Fruit fly (Drosophila melanogaster) whole organism, embryonic: ENCODE measurements around the gene CG3505.
A peak's percentile ranks its signal among the peaks of the same experiment; 100 is the strongest.

ENCODE experiments used
- Atf-2 ChIP-seq: fragments of 200-800 bp; sonication (Bioruptor generic); optimal IDR thresholded peaks from 2 replicates; lab custom pipeline; 2016; ENCODE audit warnings: missing biosample characterization, missing genetic modification characterization
- Awh ChIP-seq: fragments of 200-800 bp; sonication (Bioruptor generic); IDR thresholded peaks from 2 replicates; pipeline ENCODE4, ENCODE4 v1.3.6; 2022; ENCODE audit warnings: missing biosample characterization, missing genetic modification characterization
- CG10431 ChIP-seq: fragments of 200-800 bp; sonication (Bioruptor generic); optimal IDR thresholded peaks from 3 replicates; lab custom pipeline; 2018; ENCODE audit warnings: missing biosample characterization, mild to moderate bottlenecking, missing genetic modification characterization
- CG10654 ChIP-seq: fragments of 200-800 bp; sonication (Bioruptor generic); optimal IDR thresholded peaks from 2 replicates; lab custom pipeline; 2016; ENCODE audit warnings: missing biosample characterization, missing genetic modification characterization
- CG12219 ChIP-seq: fragments of 200-800 bp; sonication (Bioruptor generic); optimal IDR thresholded peaks from 3 replicates; lab custom pipeline; 2018; ENCODE audit warnings: missing biosample characterization, mild to moderate bottlenecking, missing genetic modification characterization
- CG12391 ChIP-seq: fragments of 200-800 bp; sonication (Bioruptor generic); optimal IDR thresholded peaks from 3 replicates; lab custom pipeline; 2018; ENCODE audit warnings: missing biosample characterization, mild to moderate bottlenecking, missing genetic modification characterization, moderate library complexity
- CG12769 ChIP-seq: fragments of 200-800 bp; sonication (Bioruptor generic); optimal IDR thresholded peaks from 2 replicates; lab custom pipeline; 2019; ENCODE audit warnings: missing biosample characterization, mild to moderate bottlenecking, missing genetic modification characterization, moderate library complexity
- CG12942 ChIP-seq: fragments of 200-800 bp; sonication (Bioruptor generic); optimal IDR thresholded peaks from 3 replicates; lab custom pipeline; 2016; ENCODE audit warnings: missing biosample characterization, missing genetic modification characterization
- CG13123 ChIP-seq: fragments of 200-800 bp; sonication (Bioruptor generic); optimal IDR thresholded peaks from 2 replicates; lab custom pipeline; 2016; ENCODE audit warnings: missing biosample characterization, missing genetic modification characterization
- CG14014 ChIP-seq: fragments of 200-800 bp; sonication (Bioruptor generic); IDR thresholded peaks from 2 replicates; pipeline ENCODE4 v1.3.6; 2022; ENCODE audit warnings: missing biosample characterization, missing genetic modification characterization
- CG1602 ChIP-seq: fragments of 200-800 bp; sonication (Bioruptor generic); optimal IDR thresholded peaks from 3 replicates; lab custom pipeline; 2016; ENCODE audit warnings: missing biosample characterization, missing genetic modification characterization
- CG1603 ChIP-seq: fragments of 200-800 bp; sonication (Bioruptor generic); optimal IDR thresholded peaks from 2 replicates; lab custom pipeline; 2019; ENCODE audit warnings: missing biosample characterization, mild to moderate bottlenecking, missing genetic modification characterization, moderate library complexity
- CG17829 ChIP-seq: fragments of 200-800 bp; optimal IDR thresholded peaks from 2 replicates; lab custom pipeline; 2019; ENCODE audit warnings: missing biosample characterization, mild to moderate bottlenecking, missing genetic modification characterization, moderate library complexity
- CG1832 ChIP-seq: fragments of 200-800 bp; sonication (Bioruptor generic); optimal IDR thresholded peaks from 2 replicates; lab custom pipeline; 2017; ENCODE audit warnings: missing biosample characterization, mild to moderate bottlenecking, missing genetic modification characterization, inconsistent platforms
- CG18619 ChIP-seq: fragments of 200-800 bp; sonication (Bioruptor generic); optimal IDR thresholded peaks from 3 replicates; lab custom pipeline; 2017; ENCODE audit warnings: missing biosample characterization, mild to moderate bottlenecking, missing genetic modification characterization
- CG2202 ChIP-seq: fragments of 200-800 bp; sonication (Bioruptor generic); optimal IDR thresholded peaks from 2 replicates; lab custom pipeline; 2018; ENCODE audit warnings: missing biosample characterization, mild to moderate bottlenecking, missing genetic modification characterization
- CG3065 ChIP-seq: fragments of 200-800 bp; sonication (Bioruptor generic); optimal IDR thresholded peaks from 2 replicates; lab custom pipeline; 2016; ENCODE audit warnings: missing biosample characterization, missing genetic modification characterization
- CG4820 ChIP-seq: fragments of 200-800 bp; sonication (Bioruptor generic); optimal IDR thresholded peaks from 3 replicates; lab custom pipeline; 2016; ENCODE audit warnings: missing biosample characterization, missing genetic modification characterization
- CG6175 ChIP-seq: fragments of 200-800 bp; sonication (Bioruptor generic); IDR thresholded peaks from 3 replicates; pipeline ENCODE4 v1.3.6; 2022; ENCODE audit warnings: missing biosample characterization, missing genetic modification characterization
- CG6689 ChIP-seq: fragments of 200-800 bp; sonication (Bioruptor generic); IDR thresholded peaks from 2 replicates; pipeline ENCODE4 v1.3.6; 2022; ENCODE audit warnings: missing biosample characterization, missing genetic modification characterization
- CG7271 ChIP-seq: fragments of 200-800 bp; sonication (Bioruptor generic); optimal IDR thresholded peaks from 2 replicates; lab custom pipeline; 2018; ENCODE audit warnings: missing biosample characterization, mild to moderate bottlenecking, missing genetic modification characterization, moderate library complexity
- CG7786 ChIP-seq: fragments of 200-800 bp; sonication (Bioruptor generic); optimal IDR thresholded peaks from 2 replicates; lab custom pipeline; 2016; ENCODE audit warnings: missing biosample characterization, missing genetic modification characterization
- CG8924 ChIP-seq: fragments of 200-800 bp; optimal IDR thresholded peaks from 3 replicates; lab custom pipeline; 2019; ENCODE audit warnings: missing biosample characterization, mild to moderate bottlenecking, missing genetic modification characterization, moderate library complexity
- CG9727 ChIP-seq: fragments of 200-800 bp; sonication (Bioruptor generic); optimal IDR thresholded peaks from 3 replicates; lab custom pipeline; 2017; ENCODE audit warnings: missing biosample characterization, mild to moderate bottlenecking, missing genetic modification characterization
- CoRest ChIP-seq: fragments of 200-800 bp; sonication (Bioruptor generic); optimal IDR thresholded peaks from 3 replicates; lab custom pipeline; 2018; ENCODE audit warnings: missing biosample characterization, mild to moderate bottlenecking, missing genetic modification characterization, moderate library complexity
- Dref ChIP-seq: fragments of 200-800 bp; sonication (Bioruptor generic); IDR thresholded peaks from 2 replicates; pipeline ENCODE4 v1.3.6; 2022; ENCODE audit warnings: missing biosample characterization, missing genetic modification characterization
- Hand ChIP-seq: fragments of 200-800 bp; sonication (Bioruptor generic); optimal IDR thresholded peaks from 2 replicates; lab custom pipeline; 2017; ENCODE audit warnings: mild to moderate bottlenecking, missing biosample characterization, missing genetic modification reagents, missing genetic modification characterization
- Hsf ChIP-seq: fragments of 200-800 bp; sonication (Bioruptor generic); optimal IDR thresholded peaks from 3 replicates; lab custom pipeline; 2016; ENCODE audit warnings: missing biosample characterization, missing genetic modification characterization
- MESR4 ChIP-seq: fragments of 200-800 bp; sonication (Bioruptor generic); optimal IDR thresholded peaks from 2 replicates; lab custom pipeline; 2018; ENCODE audit warnings: missing biosample characterization, mild to moderate bottlenecking, missing genetic modification characterization, moderate library complexity
- Opbp ChIP-seq: fragments of 200-800 bp; sonication (Bioruptor generic); IDR thresholded peaks from 3 replicates; pipeline ENCODE4 v1.3.6; 2022; ENCODE audit warnings: missing biosample characterization, missing genetic modification characterization; ENCODE audit not compliant: partially characterized antibody
- Spps ChIP-seq: fragments of 200-800 bp; sonication (Bioruptor generic); optimal IDR thresholded peaks from 2 replicates; lab custom pipeline; 2018; ENCODE audit warnings: missing biosample characterization, mild to moderate bottlenecking, missing genetic modification characterization
- Ssrp ChIP-seq: fragments of 200-800 bp; sonication (Bioruptor generic); optimal IDR thresholded peaks from 2 replicates; lab custom pipeline; 2018; ENCODE audit warnings: missing biosample characterization, mild to moderate bottlenecking, missing genetic modification characterization, moderate library complexity
- Taf1 ChIP-seq: fragments of 200-800 bp; sonication (Bioruptor generic); IDR thresholded peaks from 2 replicates; pipeline ENCODE4 v1.3.6; 2022; ENCODE audit warnings: missing biosample characterization, missing genetic modification characterization
- YL-1 ChIP-seq: fragments of 200-800 bp; sonication (Bioruptor generic); optimal IDR thresholded peaks from 3 replicates; lab custom pipeline; 2017; ENCODE audit warnings: missing biosample characterization, mild to moderate bottlenecking, missing genetic modification characterization
- al ChIP-seq: fragments of 200-800 bp; sonication (Bioruptor generic); IDR thresholded peaks from 2 replicates; pipeline ENCODE4 v1.3.6; 2022; ENCODE audit warnings: missing biosample characterization, missing genetic modification characterization
- ci ChIP-seq: fragments of 200-800 bp; sonication (Bioruptor generic); IDR thresholded peaks from 3 replicates; pipeline ENCODE4 v1.3.6; 2022; ENCODE audit warnings: missing biosample characterization, missing genetic modification characterization
- ems ChIP-seq: fragments of 200-800 bp; sonication (Bioruptor generic); optimal IDR thresholded peaks from 3 replicates; lab custom pipeline; 2016; ENCODE audit warnings: missing biosample characterization, missing genetic modification characterization
- fru ChIP-seq: fragments of >200 bp; optimal IDR thresholded peaks from 2 replicates; lab custom pipeline; 2017
- ftz-f1 ChIP-seq: fragments of 200-800 bp; sonication (Bioruptor generic); optimal IDR thresholded peaks from 2 replicates; lab custom pipeline; 2016; ENCODE audit warnings: missing biosample characterization, missing genetic modification characterization
- gem ChIP-seq: fragments of 200-800 bp; sonication (Bioruptor generic); optimal IDR thresholded peaks from 2 replicates; lab custom pipeline; 2019; ENCODE audit warnings: missing biosample characterization, mild to moderate bottlenecking, missing genetic modification characterization, moderate library complexity
- grn ChIP-seq: fragments of 200-800 bp; sonication (Bioruptor generic); optimal IDR thresholded peaks from 3 replicates; lab custom pipeline; 2017; ENCODE audit warnings: missing biosample characterization, missing genetic modification characterization
- her ChIP-seq: fragments of 200-800 bp; sonication (Bioruptor generic); optimal IDR thresholded peaks from 2 replicates; lab custom pipeline; 2016; ENCODE audit warnings: missing biosample characterization, missing genetic modification characterization
- klu ChIP-seq: fragments of 200-800 bp; sonication (Bioruptor generic); IDR thresholded peaks from 2 replicates; pipeline ENCODE4 v1.3.6; 2022; ENCODE audit warnings: missing biosample characterization, missing genetic modification characterization
- nom ChIP-seq: fragments of 200-800 bp; sonication (Bioruptor generic); optimal IDR thresholded peaks from 2 replicates; lab custom pipeline; 2017; ENCODE audit warnings: missing biosample characterization, missing genetic modification characterization, mild to moderate bottlenecking, moderate library complexity, missing genetic modification reagents
- oc ChIP-seq: fragments of 200-800 bp; sonication (Bioruptor generic); optimal IDR thresholded peaks from 2 replicates; lab custom pipeline; 2018; ENCODE audit warnings: missing biosample characterization, mild to moderate bottlenecking, missing genetic modification characterization, moderate library complexity
- onecut ChIP-seq: fragments of 200-800 bp; sonication (Bioruptor generic); IDR thresholded peaks from 2 replicates; pipeline ENCODE4 v1.3.6; 2022; ENCODE audit warnings: missing biosample characterization, missing genetic modification characterization
- otp ChIP-seq: fragments of 200-800 bp; sonication (Bioruptor generic); IDR thresholded peaks from 3 replicates; pipeline ENCODE4, ENCODE4 v1.3.6; 2022; ENCODE audit warnings: missing biosample characterization, missing genetic modification characterization
- ro ChIP-seq: fragments of 200-800 bp; sonication (Bioruptor generic); IDR thresholded peaks from 2 replicates; pipeline ENCODE4 v1.3.6; 2022; ENCODE audit warnings: missing biosample characterization, missing genetic modification characterization
- sqz ChIP-seq: fragments of 200-800 bp; sonication (Bioruptor generic); optimal IDR thresholded peaks from 3 replicates; lab custom pipeline; 2018; ENCODE audit warnings: missing biosample characterization, mild to moderate bottlenecking, missing genetic modification characterization
- toy ChIP-seq: fragments of 200-800 bp; sonication (Bioruptor generic); IDR thresholded peaks from 2 replicates; pipeline ENCODE4 v1.3.6; 2022; ENCODE audit warnings: missing biosample characterization, missing genetic modification characterization
- usp ChIP-seq: fragments of >200 bp; optimal IDR thresholded peaks from 2 replicates; lab custom pipeline; 2017; ENCODE audit warnings: missing biosample characterization, missing genetic modification characterization
- zen2 ChIP-seq: fragments of 200-800 bp; sonication (Bioruptor generic); IDR thresholded peaks from 3 replicates; pipeline ENCODE4 v1.3.6; 2022; ENCODE audit warnings: missing biosample characterization, missing genetic modification characterization; ENCODE audit not compliant: partially characterized antibody

CG3505 gene

dm6 chr3R:14624088-14624619, 33.1 kb upstream of the CG3505 start (continued):
- TF ChIP-seq CG12391 (tag; lab: Kevin White, UChicago) (peak; percentile 70), fru (lab: Kevin White, UChicago) (no peak), Spps (tag; lab: Kevin White, UChicago) (peak; percentile 23), CG4820 (no peak), usp (GFP tag; lab: Kevin White, UChicago) (no peak), CG3065 (GFP tag; lab: Kevin White, UChicago) (peak; percentile 44), Ssrp (tag; lab: Kevin White, UChicago) (peak; percentile 63), CG10654 (peak; percentile 13), CG12769 (no peak), CG1603 (tag; lab: Kevin White, UChicago) (peak; percentile 28), Taf1 (no peak), grn (GFP tag; lab: Kevin White, UChicago) (no peak), oc (tag; lab: Kevin White, UChicago) (peak; percentile 3), gem (tag; lab: Kevin White, UChicago) (peak; percentile 81), Hsf (GFP tag; lab: Kevin White, UChicago) (peak; percentile 57), Dref (no peak), ftz-f1 (no peak), CG1602 (GFP tag; lab: Kevin White, UChicago) (peak; percentile 64), nom (GFP tag; lab: Kevin White, UChicago) (peak; percentile 65), CG18619 (GFP tag; lab: Kevin White, UChicago) (peak; percentile 15), sqz (GFP tag; lab: Kevin White, UChicago) (no peak), Atf-2 (GFP tag; lab: Kevin White, UChicago) (peak; percentile 61), CG7786 (GFP tag; lab: Kevin White, UChicago) (peak; percentile 38), ro (no peak), zen2 (GFP tag; lab: Robert Waterston, UW) (no peak), CG6175 (GFP tag; lab: Robert Waterston, UW) (no peak), CG8924 (tag; lab: Kevin White, UChicago) (peak; percentile 38), CG6689 (GFP tag; lab: Robert Waterston, UW) (peak; percentile 61), MESR4 (GFP tag; lab: Kevin White, UChicago) (no peak), CG12942 (GFP tag; lab: Kevin White, UChicago) (no peak), CG9727 (GFP tag; lab: Kevin White, UChicago) (peak; percentile 70), ci (GFP tag; lab: Robert Waterston, UW) (0 out of 3 replicates have a peak, but pooled peaks have one; percentile 24), ems (GFP tag; lab: Kevin White, UChicago) (peak; percentile 63), CG7271 (tag; lab: Kevin White, UChicago) (no peak), CG2202 (tag; lab: Kevin White, UChicago) (peak; percentile 57), al (GFP tag; lab: Robert Waterston, UW) (no peak), CG10431 (peak; percentile 45), CG12219 (peak; percentile 45), CG13123 (GFP tag; lab: Kevin White, UChicago) (no peak), CG17829 (tag; lab: Kevin White, UChicago) (peak; percentile 73), Hand (no peak), Opbp (GFP tag; lab: Robert Waterston, UW) (no peak), YL-1 (GFP tag; lab: Kevin White, UChicago) (no peak), Awh (GFP tag; lab: Robert Waterston, UW) (0 out of 2 replicates have a peak, but pooled peaks have one; percentile 19), klu (no peak), onecut (GFP tag; lab: Robert Waterston, UW) (no peak), otp (GFP tag; lab: Robert Waterston, UW) (no peak), her (GFP tag; lab: Kevin White, UChicago) (no peak), toy (GFP tag; lab: Robert Waterston, UW) (no peak), CG14014 (GFP tag; lab: Robert Waterston, UW) (no peak), CG1832 (GFP tag; lab: Kevin White, UChicago) (peak; percentile 82), CoRest (tag; lab: Kevin White, UChicago) (peak; percentile 47)
